Fruit fly (Drosophila melanogaster) whole organism, prepupa: ENCODE measurements around the gene Kua.
A peak's percentile ranks its signal among the peaks of the same experiment; 100 is the strongest.

ENCODE experiments used
- CG11294 ChIP-seq: fragments of 200-800 bp; sonication (Bioruptor generic); IDR thresholded peaks from 2 replicates; pipeline ENCODE4 v1.3.6; 2022; ENCODE audit warnings: missing biosample characterization, missing genetic modification characterization
- CG11762 ChIP-seq: fragments of 200-800 bp; sonication (Bioruptor generic); optimal IDR thresholded peaks from 3 replicates; lab custom pipeline; 2016; ENCODE audit warnings: missing biosample characterization, missing genetic modification characterization; ENCODE audit not compliant: insufficient read depth
- CG11902 ChIP-seq: fragments of 200-800 bp; sonication (Bioruptor generic); optimal IDR thresholded peaks from 3 replicates; lab custom pipeline; 2016; ENCODE audit warnings: missing biosample characterization, missing genetic modification characterization
- CG1621 ChIP-seq: fragments of 200-800 bp; sonication (Bioruptor generic); optimal IDR thresholded peaks from 3 replicates; lab custom pipeline; 2018; ENCODE audit warnings: missing biosample characterization, mild to moderate bottlenecking, missing genetic modification characterization
- CG16779 ChIP-seq: fragments of 200-800 bp; sonication (Bioruptor generic); optimal IDR thresholded peaks from 3 replicates; lab custom pipeline; 2017; ENCODE audit warnings: missing biosample characterization, mild to moderate bottlenecking, missing genetic modification characterization
- CG3032 ChIP-seq: fragments of 200-800 bp; optimal IDR thresholded peaks from 2 replicates; lab custom pipeline; 2019; ENCODE audit warnings: missing biosample characterization, mild to moderate bottlenecking, missing genetic modification characterization, moderate library complexity
- CG34406 ChIP-seq: fragments of 200-800 bp; sonication (Bioruptor generic); optimal IDR thresholded peaks from 3 replicates; lab custom pipeline; 2016; ENCODE audit warnings: missing biosample characterization, missing genetic modification characterization
- CG3919 ChIP-seq: fragments of 200-800 bp; sonication (Bioruptor generic); optimal IDR thresholded peaks from 3 replicates; lab custom pipeline; 2016; ENCODE audit warnings: missing biosample characterization, missing genetic modification characterization
- CG4318 ChIP-seq: fragments of 200-800 bp; sonication (Bioruptor generic); optimal IDR thresholded peaks from 3 replicates; lab custom pipeline; 2017; ENCODE audit warnings: missing biosample characterization, mild to moderate bottlenecking, missing genetic modification characterization
- CG6808 ChIP-seq: fragments of 200-800 bp; sonication (Bioruptor generic); optimal IDR thresholded peaks from 3 replicates; lab custom pipeline; 2017; ENCODE audit warnings: missing biosample characterization, missing genetic modification characterization, mild to moderate bottlenecking, moderate library complexity, missing genetic modification reagents
- CG8319 ChIP-seq: fragments of 200-800 bp; sonication (Bioruptor generic); optimal IDR thresholded peaks from 3 replicates; lab custom pipeline; 2016; ENCODE audit warnings: missing biosample characterization, missing genetic modification characterization
- CG8632 ChIP-seq: fragments of 200-800 bp; sonication (Bioruptor generic); optimal IDR thresholded peaks from 3 replicates; lab custom pipeline; 2016; ENCODE audit warnings: missing biosample characterization, missing genetic modification characterization
- CG9139 ChIP-seq: fragments of 200-800 bp; sonication (Bioruptor generic); optimal IDR thresholded peaks from 3 replicates; lab custom pipeline; 2017; ENCODE audit warnings: missing biosample characterization, mild to moderate bottlenecking, missing genetic modification characterization
- Eip78C ChIP-seq: fragments of 200-800 bp; sonication (Bioruptor generic); peaks from one replicate; lab custom pipeline; 2016; ENCODE audit warnings: missing biosample characterization, missing genetic modification characterization
- Eip93F ChIP-seq: fragments of 200-800 bp; sonication (Bioruptor generic); optimal IDR thresholded peaks from 2 replicates; lab custom pipeline; 2016; ENCODE audit warnings: missing biosample characterization, mild to moderate bottlenecking, missing genetic modification characterization
- Ets21C ChIP-seq: fragments of 200-800 bp; sonication (Bioruptor generic); optimal IDR thresholded peaks from 3 replicates; lab custom pipeline; 2016; ENCODE audit warnings: missing biosample characterization, missing genetic modification characterization
- Gug ChIP-seq: fragments of 200-800 bp; sonication (Bioruptor generic); IDR thresholded peaks from 2 replicates; pipeline ENCODE4 v1.3.6; 2022; ENCODE audit warnings: missing biosample characterization, missing genetic modification characterization
- Hr39 ChIP-seq: fragments of 200-800 bp; sonication (Bioruptor generic); optimal IDR thresholded peaks from 2 replicates; lab custom pipeline; 2016; ENCODE audit warnings: missing biosample characterization, missing genetic modification characterization
- Hr4 ChIP-seq: fragments of 200-800 bp; sonication (Bioruptor generic); optimal IDR thresholded peaks from 3 replicates; lab custom pipeline; 2016; ENCODE audit warnings: missing biosample characterization, missing genetic modification characterization
- Lpt ChIP-seq: fragments of 200-800 bp; sonication (Bioruptor generic); optimal IDR thresholded peaks from 3 replicates; lab custom pipeline; 2016; ENCODE audit warnings: missing biosample characterization, missing genetic modification characterization
- Met ChIP-seq: fragments of 200-800 bp; sonication (Bioruptor generic); optimal IDR thresholded peaks from 3 replicates; lab custom pipeline; 2016; ENCODE audit warnings: missing biosample characterization, missing genetic modification characterization
- OdsH ChIP-seq: fragments of 200-800 bp; sonication (Bioruptor generic); optimal IDR thresholded peaks from 3 replicates; lab custom pipeline; 2016; ENCODE audit warnings: missing biosample characterization, missing genetic modification characterization
- Sox14 ChIP-seq: fragments of 200-800 bp; sonication (Bioruptor generic); optimal IDR thresholded peaks from 3 replicates; lab custom pipeline; 2016; ENCODE audit warnings: missing biosample characterization, missing genetic modification characterization
- Sox15 ChIP-seq: fragments of 200-800 bp; sonication (Bioruptor generic); optimal IDR thresholded peaks from 3 replicates; lab custom pipeline; 2016; ENCODE audit warnings: missing biosample characterization, missing genetic modification characterization
- cyc ChIP-seq: fragments of 200-800 bp; sonication (Bioruptor generic); optimal IDR thresholded peaks from 3 replicates; lab custom pipeline; 2016; ENCODE audit warnings: missing biosample characterization, missing genetic modification characterization
- dsx ChIP-seq: fragments of 200-800 bp; optimal IDR thresholded peaks from 3 replicates; lab custom pipeline; 2019; ENCODE audit warnings: missing biosample characterization, mild to moderate bottlenecking, missing genetic modification characterization, moderate library complexity; ENCODE audit not compliant: poor library complexity, severe bottlenecking
- eg ChIP-seq: fragments of 200-800 bp; sonication (Bioruptor generic); IDR thresholded peaks from 3 replicates; pipeline ENCODE4 v1.3.6; 2022; ENCODE audit warnings: missing biosample characterization, missing genetic modification characterization
- esn ChIP-seq: fragments of 200-800 bp; sonication (Bioruptor generic); optimal IDR thresholded peaks from 2 replicates; lab custom pipeline; 2016; ENCODE audit warnings: missing biosample characterization, mild to moderate bottlenecking, missing genetic modification characterization, moderate library complexity
- fd59A ChIP-seq: fragments of 200-800 bp; sonication (Bioruptor generic); optimal IDR thresholded peaks from 2 replicates; lab custom pipeline; 2017; ENCODE audit warnings: missing biosample characterization, mild to moderate bottlenecking, missing genetic modification characterization, missing genetic modification reagents
- fd85E ChIP-seq: fragments of 200-800 bp; sonication (Bioruptor generic); optimal IDR thresholded peaks from 3 replicates; lab custom pipeline; 2016; ENCODE audit warnings: missing biosample characterization, missing genetic modification characterization
- fkh ChIP-seq: fragments of 200-800 bp; sonication (Bioruptor generic); optimal IDR thresholded peaks from 3 replicates; lab custom pipeline; 2017; ENCODE audit warnings: missing biosample characterization, mild to moderate bottlenecking, missing genetic modification characterization, moderate library complexity
- lz ChIP-seq: fragments of 200-800 bp; sonication (Bioruptor generic); optimal IDR thresholded peaks from 3 replicates; lab custom pipeline; 2016; ENCODE audit warnings: missing biosample characterization, missing genetic modification characterization
- net ChIP-seq: fragments of 200-800 bp; sonication (Bioruptor generic); optimal IDR thresholded peaks from 3 replicates; lab custom pipeline; 2016; ENCODE audit warnings: missing biosample characterization, missing genetic modification characterization
- pdm3 ChIP-seq: fragments of 200-800 bp; sonication (Bioruptor generic); optimal IDR thresholded peaks from 3 replicates; lab custom pipeline; 2016; ENCODE audit warnings: missing biosample characterization, missing genetic modification characterization
- salr ChIP-seq, 2 experiments: fragments of 200-800 bp; sonication (Bioruptor generic); optimal IDR thresholded peaks; 3 replicates each; lab custom pipeline; 2016 to 2018; ENCODE audit warnings: missing biosample characterization in 2 of 2, missing genetic modification characterization in 2 of 2, mild to moderate bottlenecking in 1 of 2
- spab ChIP-seq: fragments of 200-800 bp; sonication (Bioruptor generic); optimal IDR thresholded peaks from 2 replicates; lab custom pipeline; 2017; ENCODE audit warnings: missing biosample characterization, mild to moderate bottlenecking, missing genetic modification characterization, missing genetic modification reagents
- svp ChIP-seq: fragments of 200-800 bp; sonication (Bioruptor generic); peaks from one replicate; lab custom pipeline; 2016; ENCODE audit warnings: missing biosample characterization, missing genetic modification characterization
- topi ChIP-seq: fragments of 200-800 bp; sonication (Bioruptor generic); optimal IDR thresholded peaks from 3 replicates; lab custom pipeline; 2016; ENCODE audit warnings: missing biosample characterization, missing genetic modification characterization
- vri ChIP-seq: fragments of 200-800 bp; sonication (Bioruptor generic); optimal IDR thresholded peaks from 3 replicates; lab custom pipeline; 2016; ENCODE audit warnings: missing biosample characterization, mild to moderate bottlenecking, missing genetic modification characterization

The Kua gene

DNA sequence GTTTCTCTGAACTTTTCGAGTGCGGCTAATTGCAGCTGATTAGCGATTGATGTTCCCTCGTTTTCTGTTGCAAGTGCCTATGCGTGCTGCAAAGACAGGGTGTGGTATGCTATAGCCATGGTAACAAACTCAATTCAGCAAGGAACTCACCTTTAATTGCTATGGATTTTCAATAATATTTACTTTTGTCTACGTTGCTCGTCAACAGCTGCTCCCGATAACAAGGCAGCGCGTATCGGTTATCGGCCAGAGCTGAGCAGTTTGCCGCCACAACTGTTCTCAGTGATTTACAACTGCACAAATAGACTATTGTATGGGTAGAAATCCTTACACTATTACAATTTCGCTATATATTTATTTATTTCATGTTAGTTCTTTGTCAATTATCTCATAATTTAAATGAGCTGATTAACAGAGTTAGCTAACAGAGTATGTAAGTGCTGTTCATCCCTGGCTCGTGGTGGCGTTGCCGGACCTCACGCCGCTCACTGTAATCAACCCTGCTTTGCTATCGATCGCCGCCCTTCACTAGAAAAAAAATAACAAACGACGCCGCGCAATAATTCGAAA, 22.1 kb upstream of the Kua start, which contains the start of the genes pr and neb (continued):
- TF ChIP-seq CG11902 (GFP tag; lab: Kevin White, UChicago) (peak; percentile 51), Lpt (GFP tag; lab: Kevin White, UChicago) (no peak), cyc (GFP tag; lab: Kevin White, UChicago) (peak; percentile 65), CG11762 (GFP tag; lab: Kevin White, UChicago) (no peak), pdm3 (peak; percentile 67), CG16779 (tag; lab: Kevin White, UChicago) (no peak), svp (peak; percentile 81), CG8632 (GFP tag; lab: Kevin White, UChicago) (no peak), eg (GFP tag; lab: Robert Waterston, UW) (peak; percentile 40; the same call in 1 of the 3 replicates), CG34406 (GFP tag; lab: Kevin White, UChicago) (peak; percentile 52), CG3032 (tag; lab: Kevin White, UChicago) (peak; percentile 25), CG1621 (peak; percentile 12), fd59A (no peak), OdsH (GFP tag; lab: Kevin White, UChicago) (peak; percentile 25), CG4318 (no peak), CG6808 (GFP tag; lab: Kevin White, UChicago) (no peak), Ets21C (GFP tag; lab: Kevin White, UChicago) (peak; percentile 26), Sox14 (peak; percentile 58), esn (GFP tag; lab: Kevin White, UChicago) (peak; percentile 62), CG11294 (no peak), CG9139 (no peak), net (GFP tag; lab: Kevin White, UChicago) (peak; percentile 25), Sox15 (GFP tag; lab: Kevin White, UChicago) (no peak), dsx (peak; percentile 26), CG3919 (peak; percentile 77), fd85E (no peak), Gug (no peak), Hr4 (GFP tag; lab: Kevin White, UChicago) (peak; percentile 67), Met (peak; percentile 39), CG8319 (GFP tag; lab: Kevin White, UChicago) (no peak), salr (GFP tag; optimal IDR thresholded peaks at IDR 0.05; lab: Kevin White, UChicago) (no peak), Eip78C (GFP tag; lab: Kevin White, UChicago) (peak; percentile 82)

DNA sequence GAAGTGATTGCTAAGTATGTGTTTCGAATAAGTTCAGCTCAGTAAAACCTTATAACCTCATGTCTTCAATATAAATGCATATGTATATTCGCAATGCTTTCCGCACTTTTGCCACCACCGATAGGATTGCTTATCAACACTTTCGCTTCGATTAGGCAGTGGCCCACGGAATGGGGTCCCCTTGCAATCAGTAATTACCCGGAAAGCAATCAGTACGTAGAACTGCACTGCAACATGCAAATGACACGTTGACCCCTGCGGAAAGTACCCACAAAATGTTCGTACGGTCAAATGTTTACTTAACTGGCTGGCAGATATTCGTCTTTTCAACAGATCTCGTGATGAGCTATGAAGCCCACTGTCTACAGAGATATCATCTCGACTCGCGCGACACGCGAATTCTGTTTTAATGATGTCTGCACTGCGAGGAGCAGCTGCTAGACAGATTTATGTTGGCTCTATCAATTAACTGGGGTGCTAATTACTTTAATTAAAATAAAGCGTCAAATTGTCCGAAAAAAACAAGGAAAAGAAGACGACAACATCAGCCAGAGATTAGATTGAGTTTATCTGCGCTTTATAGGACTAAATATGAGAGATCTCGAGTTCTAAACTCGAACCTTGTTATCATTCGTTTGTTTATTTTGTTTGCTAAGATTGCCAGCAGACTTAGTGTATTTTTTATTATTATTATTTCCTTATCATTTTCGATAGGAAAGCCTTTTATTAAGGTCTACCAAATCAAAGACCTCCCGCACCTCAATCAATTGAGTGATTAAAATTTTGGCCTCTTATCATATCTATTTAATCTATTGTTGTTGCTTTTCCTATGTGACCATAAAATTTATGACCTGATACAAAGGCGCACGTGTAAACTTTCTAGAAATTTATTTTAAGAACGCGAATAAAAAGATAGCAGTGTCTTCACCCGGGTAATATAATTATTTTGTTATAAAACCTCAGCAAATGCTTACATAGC, 19.7 kb upstream of the Kua start:
- TF ChIP-seq CG8319 (GFP tag; lab: Kevin White, UChicago) (no peak), svp (peak; percentile 99), fkh (GFP tag; lab: Kevin White, UChicago) (peak; percentile 59), vri (GFP tag; lab: Kevin White, UChicago) (peak; percentile 41), Eip93F (GFP tag; lab: Kevin White, UChicago) (peak; percentile 40), spab (no peak), dsx (no peak), CG8632 (GFP tag; lab: Kevin White, UChicago) (no peak)

DNA sequence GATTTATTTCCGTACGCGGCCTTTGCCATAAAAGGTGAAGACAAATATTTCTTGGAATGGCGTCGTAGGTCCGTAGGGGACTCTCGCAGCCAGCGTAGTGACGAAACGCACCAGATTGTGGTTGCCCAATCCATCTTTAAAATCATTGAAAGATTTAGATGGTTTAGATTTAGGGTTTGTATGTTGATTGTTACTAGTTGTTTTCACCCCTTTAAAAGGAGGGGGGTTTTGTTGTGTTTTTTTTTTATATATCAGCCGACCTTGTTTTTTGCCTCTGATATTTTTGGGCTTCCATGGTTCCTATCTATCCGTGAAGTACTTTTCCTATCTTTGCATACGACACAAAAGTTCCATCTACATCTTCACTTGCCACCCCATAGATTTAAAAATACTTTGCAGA, 18.5 kb upstream of the Kua start:
- TF ChIP-seq lz (GFP tag; lab: Kevin White, UChicago) (peak; percentile 42), spab (no peak), Hr39 (GFP tag; lab: Kevin White, UChicago) (peak; percentile 19), svp (peak; percentile 57), Eip78C (GFP tag; lab: Kevin White, UChicago) (peak; percentile 31), topi (GFP tag; lab: Kevin White, UChicago) (no peak), Met (peak; percentile 12), Hr4 (GFP tag; lab: Kevin White, UChicago) (no peak), esn (GFP tag; lab: Kevin White, UChicago) (peak; percentile 12), fkh (GFP tag; lab: Kevin White, UChicago) (peak; percentile 8)
